Worm (Caenorhabditis elegans) whole organism, L4/young adult: ENCODE results near the gene pycr-4.

Experiments used
- W03F9.2 ChIP-seq: fragments of 150-350 bp; optimal IDR thresholded peaks from 2 replicates; lab custom pipeline; 2014; ENCODE audit warnings: missing biosample characterization, missing genetic modification characterization
- dao-5 ChIP-seq: sonication (generic microtip); optimal IDR thresholded peaks from 2 replicates; lab custom pipeline; 2016; ENCODE audit warnings: missing genotype, missing genetic modification characterization, moderate library complexity, missing compliant biosample characterization
- him-1 ChIP-seq: sonication (generic microtip); optimal IDR thresholded peaks from 2 replicates; lab custom pipeline; 2016; ENCODE audit warnings: missing genotype, missing genetic modification reagents, missing genetic modification characterization, missing compliant biosample characterization

Gene pycr-4

ce11 chrIV:7473159-7473649 is 3.9 kb downstream of the pycr-4 start, which contains the start of the genes plk-3 and F55G1.6:
plk-3 (minus strand) TSS chrIV:7473209.
F55G1.6 (plus strand) TSS chrIV:7473517.
- TF ChIP-seq him-1 (tag; lab: Kevin White, UChicago) (no peak), W03F9.2 (tag; lab: Kevin White, UChicago) (no peak), dao-5 (tag; lab: Kevin White, UChicago) (no peak)

- no peak for TF ChIP-seq him-1 (tag; lab: Kevin White, UChicago)
Observed at ce11 chrIV:7469782-7470413, 7.2 kb downstream of the pycr-4 start, which contains the start of gene F55G1.7. F55G1.7 (minus strand) TSS chrIV:7469832.

ce11 chrIV:7468638-7469037 is 8.5 kb downstream of the pycr-4 start:
- no peak for TF ChIP-seq W03F9.2 (tag; lab: Kevin White, UChicago)
- TF ChIP-seq dao-5 (tag; lab: Kevin White, UChicago) = no peak
- no peak for TF ChIP-seq him-1 (tag; lab: Kevin White, UChicago)

ce11 chrIV:7467170-7467569 is 9.9 kb downstream of the pycr-4 start:
- TF ChIP-seq him-1 (tag; lab: Kevin White, UChicago) = no peak
- TF ChIP-seq dao-5 (tag; lab: Kevin White, UChicago) = no peak
- TF ChIP-seq W03F9.2 (tag; lab: Kevin White, UChicago) = no peak

ce11 chrIV:7465857-7466256 is 11.2 kb downstream of the pycr-4 start, which contains the start of gene F13B6.3:
F13B6.3 (minus strand) TSS chrIV:7465957.
- TF ChIP-seq W03F9.2 (tag; lab: Kevin White, UChicago) (no peak), dao-5 (tag; lab: Kevin White, UChicago) (no peak), him-1 (tag; lab: Kevin White, UChicago) (no peak)

ce11 chrIV:7460225-7460624 is 16.9 kb downstream of the pycr-4 start, which contains the start of gene F13B6.2:
F13B6.2 (minus strand) TSS chrIV:7460325.
- TF ChIP-seq dao-5 (tag; lab: Kevin White, UChicago) = no peak
- TF ChIP-seq him-1 (tag; lab: Kevin White, UChicago) = no peak
- no peak for TF ChIP-seq W03F9.2 (tag; lab: Kevin White, UChicago)

ce11 chrIV:7456225-7456624 is 20.9 kb downstream of the pycr-4 start, which contains the start of gene F13B6.1:
F13B6.1 (plus strand) TSS chrIV:7456525.
- no peak for TF ChIP-seq dao-5 (tag; lab: Kevin White, UChicago)

- TF ChIP-seq him-1 (tag; lab: Kevin White, UChicago) (no peak), W03F9.2 (tag; lab: Kevin White, UChicago) (no peak), dao-5 (tag; lab: Kevin White, UChicago) (no peak)
Observed at ce11 chrIV:7454890-7455289, 22.2 kb downstream of the pycr-4 start.

- no peak for TF ChIP-seq him-1 (tag; lab: Kevin White, UChicago)
- no peak for TF ChIP-seq W03F9.2 (tag; lab: Kevin White, UChicago)
- no peak for TF ChIP-seq dao-5 (tag; lab: Kevin White, UChicago)
Observed at ce11 chrIV:7453661-7454159, 23.4 kb downstream of the pycr-4 start.

ce11 chrIV:7451345-7451744 is 25.8 kb downstream of the pycr-4 start, which contains the start of gene tes-1:
tes-1 (minus strand) TSS chrIV:7451445.
- no peak for TF ChIP-seq W03F9.2 (tag; lab: Kevin White, UChicago)
- no peak for TF ChIP-seq dao-5 (tag; lab: Kevin White, UChicago)
- no peak for TF ChIP-seq him-1 (tag; lab: Kevin White, UChicago)

ce11 chrIV:7447556-7447955 is 29.5 kb downstream of the pycr-4 start, which contains the start of gene B0496.2:
B0496.2 (plus strand) TSS chrIV:7447856.
- TF ChIP-seq dao-5 (tag; lab: Kevin White, UChicago) (no peak), W03F9.2 (tag; lab: Kevin White, UChicago) (no peak), him-1 (tag; lab: Kevin White, UChicago) (no peak)

- no peak for TF ChIP-seq him-1 (tag; lab: Kevin White, UChicago)
- TF ChIP-seq dao-5 (tag; lab: Kevin White, UChicago) = no peak
- TF ChIP-seq W03F9.2 (tag; lab: Kevin White, UChicago) = no peak
Observed at ce11 chrIV:7445995-7446394, 31.1 kb downstream of the pycr-4 start, which contains the start of gene B0496.1. B0496.1 (plus strand) TSS chrIV:7446295.

- no peak for TF ChIP-seq dao-5 (tag; lab: Kevin White, UChicago)
- no peak for TF ChIP-seq W03F9.2 (tag; lab: Kevin White, UChicago)
- TF ChIP-seq him-1 (tag; lab: Kevin White, UChicago) = no peak
Observed at ce11 chrIV:7445236-7445635, 31.9 kb downstream of the pycr-4 start, which contains the start of gene valv-1. valv-1 (minus strand) TSS chrIV:7445336.
